Worm (Caenorhabditis elegans): ENCODE results near the gene ZK686.6.
A peak's percentile ranks its signal among the peaks of the same experiment; 100 is the strongest.

Gene ZK686.6

ce11 chrIII:7806947-7807346 is 34.1 kb upstream of the ZK686.6 start:
- no peak for TF ChIP-seq aly-2 (tag; optimal IDR thresholded peaks at IDR 0.05)
- TF ChIP-seq nhr-12 (tag; optimal IDR thresholded peaks at IDR 0.05), result no peak
- TF ChIP-seq mml-1 (tag; optimal IDR thresholded peaks at IDR 0.05), result no peak
- no peak for TF ChIP-seq fkh-10 (GFP tag; optimal IDR thresholded peaks at IDR 0.05)
- no peak for TF ChIP-seq hmg-11 (tag; optimal IDR thresholded peaks at IDR 0.05)
- TF ChIP-seq nhr-28 (tag; optimal IDR thresholded peaks at IDR 0.05), result no peak
- no peak for TF ChIP-seq nhr-76 (tag; optimal IDR thresholded peaks at IDR 0.05)
- TF ChIP-seq egl-5 (tag; optimal IDR thresholded peaks at IDR 0.05), result peak; percentile 100

- TF ChIP-seq egl-5 (tag; optimal IDR thresholded peaks at IDR 0.05) (peak; percentile 98), sea-2 (GFP tag; optimal IDR thresholded peaks at IDR 0.05) (no peak)
Measured at ce11 chrIII:7805253-7805652, 32.5 kb upstream of the ZK686.6 start.

- TF ChIP-seq mdl-1 (tag; optimal IDR thresholded peaks at IDR 0.05), result no peak
- TF ChIP-seq mml-1 (tag; optimal IDR thresholded peaks at IDR 0.05), result no peak
- no peak for TF ChIP-seq lin-15B (tag; optimal IDR thresholded peaks at IDR 0.05)
- no peak for TF ChIP-seq unc-62 (GFP tag; optimal IDR thresholded peaks at IDR 0.05)
- no peak for TF ChIP-seq ceh-16 (tag; optimal IDR thresholded peaks at IDR 0.05)
- no peak for TF ChIP-seq ceh-82 (tag; optimal IDR thresholded peaks at IDR 0.05)
- TF ChIP-seq snpc-4 (tag; optimal IDR thresholded peaks at IDR 0.05), result no peak
- TF ChIP-seq eor-1 (tag; optimal IDR thresholded peaks at IDR 0.05), result no peak
- TF ChIP-seq ZK546.5 (tag; optimal IDR thresholded peaks at IDR 0.05), result no peak
- TF ChIP-seq nhr-67 (tag; optimal IDR thresholded peaks at IDR 0.05), result no peak
- no peak for TF ChIP-seq aly-2 (tag; optimal IDR thresholded peaks at IDR 0.05)
- no peak for TF ChIP-seq elt-2 (tag; optimal IDR thresholded peaks at IDR 0.05)
- TF ChIP-seq tbx-2 (tag; optimal IDR thresholded peaks at IDR 0.05), result no peak
Measured at ce11 chrIII:7795311-7795710, 22.5 kb upstream of the ZK686.6 start, which contains the start of gene cyk-7. cyk-7 (minus strand) TSS chrIII:7795409.

- TF ChIP-seq fkh-2 (tag; optimal IDR thresholded peaks at IDR 0.05) (no peak), nhr-11 (tag; optimal IDR thresholded peaks at IDR 0.05) (no peak), nhr-28 (tag; optimal IDR thresholded peaks at IDR 0.05) (no peak), nfya-1 (tag; optimal IDR thresholded peaks at IDR 0.05; ENCODE audit: insufficient read depth) (peak; percentile 20), mdl-1 (tag; optimal IDR thresholded peaks at IDR 0.05) (no peak), egl-5 (tag; optimal IDR thresholded peaks at IDR 0.05) (no peak)
Measured at ce11 chrIII:7792970-7793369, 20.2 kb upstream of the ZK686.6 start.

ce11 chrIII:7792209-7792608 is 19.4 kb upstream of the ZK686.6 start:
- TF ChIP-seq snpc-4 (tag; optimal IDR thresholded peaks at IDR 0.05), result no peak
- no peak for TF ChIP-seq ama-1 (optimal IDR thresholded peaks at IDR 0.05)
- TF ChIP-seq nfya-1 (tag; optimal IDR thresholded peaks at IDR 0.05; ENCODE audit: insufficient read depth), result peak; percentile 97

ce11 chrIII:7790522-7790921 is 17.7 kb upstream of the ZK686.6 start:
- TF ChIP-seq nfya-1 (tag; optimal IDR thresholded peaks at IDR 0.05; ENCODE audit: insufficient read depth), result peak; percentile 65
- TF ChIP-seq fkh-10 (GFP tag; optimal IDR thresholded peaks at IDR 0.05), result no peak
- TF ChIP-seq hmg-11 (tag; optimal IDR thresholded peaks at IDR 0.05), result no peak
- TF ChIP-seq ZK546.5 (tag; optimal IDR thresholded peaks at IDR 0.05), result no peak
- TF ChIP-seq daf-12 (tag; optimal IDR thresholded peaks at IDR 0.05), result no peak

- TF ChIP-seq elt-1 (tag; optimal IDR thresholded peaks at IDR 0.05) (no peak), elt-2 (tag; optimal IDR thresholded peaks at IDR 0.05) (no peak), skn-1 (tag; optimal IDR thresholded peaks at IDR 0.05) (no peak), daf-12 (tag; optimal IDR thresholded peaks at IDR 0.05) (no peak), egl-27 (tag; optimal IDR thresholded peaks at IDR 0.05) (no peak), sea-2 (GFP tag; optimal IDR thresholded peaks at IDR 0.05) (no peak), nhr-28 (tag; optimal IDR thresholded peaks at IDR 0.05) (no peak), ztf-4 (tag; optimal IDR thresholded peaks at IDR 0.05) (no peak), ceh-16 (tag; optimal IDR thresholded peaks at IDR 0.05) (no peak), egl-5 (tag; optimal IDR thresholded peaks at IDR 0.05) (no peak), aly-2 (tag; optimal IDR thresholded peaks at IDR 0.05) (no peak), zag-1 (tag; optimal IDR thresholded peaks at IDR 0.05) (no peak), mdl-1 (tag; optimal IDR thresholded peaks at IDR 0.05) (no peak), snpc-4 (tag; optimal IDR thresholded peaks at IDR 0.05) (no peak), unc-39 (tag; optimal IDR thresholded peaks at IDR 0.05) (no peak), lin-39 (tag; optimal IDR thresholded peaks at IDR 0.05) (no peak), ceh-82 (tag; optimal IDR thresholded peaks at IDR 0.05) (no peak)
Measured at ce11 chrIII:7788410-7788809, 15.6 kb upstream of the ZK686.6 start.

Measured in whole organism, L3 larva.